Fruit fly (Drosophila melanogaster) whole organism, prepupa: Measurements from ENCODE around the gene CG11723.

ENCODE experiments used
- Blimp-1 ChIP-seq: fragments of 200-800 bp; sonication (Bioruptor generic); optimal IDR thresholded peaks from 3 replicates; lab custom pipeline; 2017; ENCODE audit warnings: missing biosample characterization, missing genetic modification characterization, mild to moderate bottlenecking, moderate library complexity, missing genetic modification reagents
- CG10631 ChIP-seq: fragments of 200-800 bp; sonication (Bioruptor generic); optimal IDR thresholded peaks from 2 replicates; lab custom pipeline; 2016; ENCODE audit warnings: missing biosample characterization, missing genetic modification characterization
- CG10669 ChIP-seq: fragments of 200-800 bp; sonication (Bioruptor generic); optimal IDR thresholded peaks from 3 replicates; lab custom pipeline; 2018; ENCODE audit warnings: missing biosample characterization, mild to moderate bottlenecking, missing genetic modification characterization, moderate library complexity
- CG11294 ChIP-seq: fragments of 200-800 bp; sonication (Bioruptor generic); IDR thresholded peaks from 2 replicates; pipeline ENCODE4 v1.3.6; 2022; ENCODE audit warnings: missing biosample characterization, missing genetic modification characterization
- CG11762 ChIP-seq: fragments of 200-800 bp; sonication (Bioruptor generic); optimal IDR thresholded peaks from 3 replicates; lab custom pipeline; 2016; ENCODE audit warnings: missing biosample characterization, missing genetic modification characterization; ENCODE audit not compliant: insufficient read depth
- CG15336 ChIP-seq: fragments of 200-800 bp; sonication (Bioruptor generic); IDR thresholded peaks from 2 replicates; pipeline ENCODE4 v1.3.6; 2022; ENCODE audit warnings: missing biosample characterization, missing genetic modification characterization
- CG16779 ChIP-seq: fragments of 200-800 bp; sonication (Bioruptor generic); optimal IDR thresholded peaks from 3 replicates; lab custom pipeline; 2017; ENCODE audit warnings: missing biosample characterization, mild to moderate bottlenecking, missing genetic modification characterization
- CG3032 ChIP-seq: fragments of 200-800 bp; optimal IDR thresholded peaks from 2 replicates; lab custom pipeline; 2019; ENCODE audit warnings: missing biosample characterization, mild to moderate bottlenecking, missing genetic modification characterization, moderate library complexity
- CG31627 ChIP-seq: fragments of 200-800 bp; sonication (Bioruptor generic); optimal IDR thresholded peaks from 3 replicates; lab custom pipeline; 2016; ENCODE audit warnings: missing biosample characterization, missing genetic modification characterization
- CG32006 ChIP-seq: fragments of 200-800 bp; sonication (Bioruptor generic); optimal IDR thresholded peaks from 3 replicates; lab custom pipeline; 2017; ENCODE audit warnings: missing biosample characterization, mild to moderate bottlenecking, missing genetic modification characterization
- CG34406 ChIP-seq: fragments of 200-800 bp; sonication (Bioruptor generic); optimal IDR thresholded peaks from 3 replicates; lab custom pipeline; 2016; ENCODE audit warnings: missing biosample characterization, missing genetic modification characterization
- CG3919 ChIP-seq: fragments of 200-800 bp; sonication (Bioruptor generic); optimal IDR thresholded peaks from 3 replicates; lab custom pipeline; 2016; ENCODE audit warnings: missing biosample characterization, missing genetic modification characterization
- CG4318 ChIP-seq: fragments of 200-800 bp; sonication (Bioruptor generic); optimal IDR thresholded peaks from 3 replicates; lab custom pipeline; 2017; ENCODE audit warnings: missing biosample characterization, mild to moderate bottlenecking, missing genetic modification characterization
- CG6163 ChIP-seq: fragments of 200-800 bp; sonication (Bioruptor generic); IDR thresholded peaks from 3 replicates; pipeline ENCODE4 v1.3.6; 2022; ENCODE audit warnings: missing biosample characterization, missing genetic modification characterization
- CG6276 ChIP-seq: fragments of 200-800 bp; sonication (Bioruptor generic); optimal IDR thresholded peaks from 2 replicates; lab custom pipeline; 2017; ENCODE audit warnings: missing biosample characterization, mild to moderate bottlenecking, missing genetic modification characterization
- CG6792 ChIP-seq: fragments of 200-800 bp; sonication (Bioruptor generic); optimal IDR thresholded peaks from 3 replicates; lab custom pipeline; 2016; ENCODE audit warnings: missing biosample characterization, missing genetic modification characterization
- CG6854 ChIP-seq: fragments of 200-800 bp; sonication (Bioruptor generic); optimal IDR thresholded peaks from 2 replicates; lab custom pipeline; 2017; ENCODE audit warnings: missing biosample characterization, mild to moderate bottlenecking, missing genetic modification characterization
- CG7368 ChIP-seq: fragments of 200-800 bp; sonication (Bioruptor generic); optimal IDR thresholded peaks from 3 replicates; lab custom pipeline; 2016; ENCODE audit warnings: missing biosample characterization, missing genetic modification characterization
- CG8319 ChIP-seq: fragments of 200-800 bp; sonication (Bioruptor generic); optimal IDR thresholded peaks from 3 replicates; lab custom pipeline; 2016; ENCODE audit warnings: missing biosample characterization, missing genetic modification characterization
- CG8632 ChIP-seq: fragments of 200-800 bp; sonication (Bioruptor generic); optimal IDR thresholded peaks from 3 replicates; lab custom pipeline; 2016; ENCODE audit warnings: missing biosample characterization, missing genetic modification characterization
- CG9139 ChIP-seq: fragments of 200-800 bp; sonication (Bioruptor generic); optimal IDR thresholded peaks from 3 replicates; lab custom pipeline; 2017; ENCODE audit warnings: missing biosample characterization, mild to moderate bottlenecking, missing genetic modification characterization
- Eip78C ChIP-seq: fragments of 200-800 bp; sonication (Bioruptor generic); peaks from one replicate; lab custom pipeline; 2016; ENCODE audit warnings: missing biosample characterization, missing genetic modification characterization
- Ets21C ChIP-seq: fragments of 200-800 bp; sonication (Bioruptor generic); optimal IDR thresholded peaks from 3 replicates; lab custom pipeline; 2016; ENCODE audit warnings: missing biosample characterization, missing genetic modification characterization
- Ets96B ChIP-seq: fragments of 200-800 bp; optimal IDR thresholded peaks from 2 replicates; lab custom pipeline; 2019; ENCODE audit warnings: missing biosample characterization, mild to moderate bottlenecking, missing genetic modification characterization, moderate library complexity
- Hr38 ChIP-seq: sonication (Bioruptor generic); optimal IDR thresholded peaks from 2 replicates; lab custom pipeline; 2016; ENCODE audit warnings: missing biosample characterization, missing genetic modification characterization
- Hr39 ChIP-seq: fragments of 200-800 bp; sonication (Bioruptor generic); optimal IDR thresholded peaks from 2 replicates; lab custom pipeline; 2016; ENCODE audit warnings: missing biosample characterization, missing genetic modification characterization
- Hr4 ChIP-seq: fragments of 200-800 bp; sonication (Bioruptor generic); optimal IDR thresholded peaks from 3 replicates; lab custom pipeline; 2016; ENCODE audit warnings: missing biosample characterization, missing genetic modification characterization
- Lpt ChIP-seq: fragments of 200-800 bp; sonication (Bioruptor generic); optimal IDR thresholded peaks from 3 replicates; lab custom pipeline; 2016; ENCODE audit warnings: missing biosample characterization, missing genetic modification characterization
- Met ChIP-seq: fragments of 200-800 bp; sonication (Bioruptor generic); optimal IDR thresholded peaks from 3 replicates; lab custom pipeline; 2016; ENCODE audit warnings: missing biosample characterization, missing genetic modification characterization
- OdsH ChIP-seq: fragments of 200-800 bp; sonication (Bioruptor generic); optimal IDR thresholded peaks from 3 replicates; lab custom pipeline; 2016; ENCODE audit warnings: missing biosample characterization, missing genetic modification characterization
- Sox102F ChIP-seq: fragments of 200-800 bp; sonication (Bioruptor generic); optimal IDR thresholded peaks from 2 replicates; lab custom pipeline; 2016; ENCODE audit warnings: missing biosample characterization, mild to moderate bottlenecking, missing genetic modification characterization
- Sox14 ChIP-seq: fragments of 200-800 bp; sonication (Bioruptor generic); optimal IDR thresholded peaks from 3 replicates; lab custom pipeline; 2016; ENCODE audit warnings: missing biosample characterization, missing genetic modification characterization
- acj6 ChIP-seq: fragments of 200-800 bp; sonication (Bioruptor generic); optimal IDR thresholded peaks from 3 replicates; lab custom pipeline; 2016; ENCODE audit warnings: missing biosample characterization, missing genetic modification characterization
- cyc ChIP-seq: fragments of 200-800 bp; sonication (Bioruptor generic); optimal IDR thresholded peaks from 3 replicates; lab custom pipeline; 2016; ENCODE audit warnings: missing biosample characterization, missing genetic modification characterization
- dac ChIP-seq: fragments of 200-800 bp; sonication (Bioruptor generic); optimal IDR thresholded peaks from 2 replicates; lab custom pipeline; 2017; ENCODE audit warnings: missing biosample characterization, mild to moderate bottlenecking, missing genetic modification characterization
- dsx ChIP-seq: fragments of 200-800 bp; optimal IDR thresholded peaks from 3 replicates; lab custom pipeline; 2019; ENCODE audit warnings: missing biosample characterization, mild to moderate bottlenecking, missing genetic modification characterization, moderate library complexity; ENCODE audit not compliant: poor library complexity, severe bottlenecking
- eg ChIP-seq: fragments of 200-800 bp; sonication (Bioruptor generic); IDR thresholded peaks from 3 replicates; pipeline ENCODE4 v1.3.6; 2022; ENCODE audit warnings: missing biosample characterization, missing genetic modification characterization
- esn ChIP-seq: fragments of 200-800 bp; sonication (Bioruptor generic); optimal IDR thresholded peaks from 2 replicates; lab custom pipeline; 2016; ENCODE audit warnings: missing biosample characterization, mild to moderate bottlenecking, missing genetic modification characterization, moderate library complexity
- fd85E ChIP-seq: fragments of 200-800 bp; sonication (Bioruptor generic); optimal IDR thresholded peaks from 3 replicates; lab custom pipeline; 2016; ENCODE audit warnings: missing biosample characterization, missing genetic modification characterization
- lz ChIP-seq: fragments of 200-800 bp; sonication (Bioruptor generic); optimal IDR thresholded peaks from 3 replicates; lab custom pipeline; 2016; ENCODE audit warnings: missing biosample characterization, missing genetic modification characterization
- net ChIP-seq: fragments of 200-800 bp; sonication (Bioruptor generic); optimal IDR thresholded peaks from 3 replicates; lab custom pipeline; 2016; ENCODE audit warnings: missing biosample characterization, missing genetic modification characterization
- pdm3 ChIP-seq: fragments of 200-800 bp; sonication (Bioruptor generic); optimal IDR thresholded peaks from 3 replicates; lab custom pipeline; 2016; ENCODE audit warnings: missing biosample characterization, missing genetic modification characterization
- salr ChIP-seq, 2 experiments: fragments of 200-800 bp; sonication (Bioruptor generic); optimal IDR thresholded peaks; 3 replicates each; lab custom pipeline; 2016 to 2018; ENCODE audit warnings: missing biosample characterization in 2 of 2, missing genetic modification characterization in 2 of 2, mild to moderate bottlenecking in 1 of 2
- spab ChIP-seq: fragments of 200-800 bp; sonication (Bioruptor generic); optimal IDR thresholded peaks from 2 replicates; lab custom pipeline; 2017; ENCODE audit warnings: missing biosample characterization, mild to moderate bottlenecking, missing genetic modification characterization, missing genetic modification reagents
- svp ChIP-seq: fragments of 200-800 bp; sonication (Bioruptor generic); peaks from one replicate; lab custom pipeline; 2016; ENCODE audit warnings: missing biosample characterization, missing genetic modification characterization
- topi ChIP-seq: fragments of 200-800 bp; sonication (Bioruptor generic); optimal IDR thresholded peaks from 3 replicates; lab custom pipeline; 2016; ENCODE audit warnings: missing biosample characterization, missing genetic modification characterization

CG11723 gene

DNA sequence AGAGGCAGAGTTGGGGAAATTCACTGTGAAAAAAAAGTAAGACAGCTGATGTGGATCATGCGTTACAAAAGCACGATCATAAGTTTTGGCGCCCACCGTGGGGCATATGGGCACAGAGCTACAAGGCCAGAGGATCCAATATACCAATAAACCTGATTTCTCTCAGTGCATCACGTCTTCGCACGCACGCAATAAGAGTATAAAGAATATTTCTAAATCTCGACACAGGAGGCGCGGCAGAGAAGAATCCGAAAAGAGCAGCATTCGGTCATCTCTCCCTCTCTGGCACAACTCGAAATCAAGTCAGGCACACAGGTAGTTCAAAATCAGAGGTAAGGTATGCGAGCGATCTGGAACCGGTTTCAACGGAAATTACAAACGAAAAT is 16.5 kb upstream of the CG11723 start (continued):
- TF ChIP-seq net (GFP tag; lab: Kevin White, UChicago), result peak; percentile 85
- peak; percentile 92 for TF ChIP-seq pdm3 (GFP tag; lab: Kevin White, UChicago)
- peak; percentile 91 for TF ChIP-seq eg
- TF ChIP-seq CG31627 (GFP tag; lab: Kevin White, UChicago), result peak; percentile 95
- peak; percentile 96 for TF ChIP-seq Eip78C (GFP tag; lab: Kevin White, UChicago)
- peak; percentile 95 for TF ChIP-seq CG3032 (tag; lab: Kevin White, UChicago)
- peak; percentile 93 for TF ChIP-seq CG10669
- peak; percentile 85 for TF ChIP-seq CG16779 (tag; lab: Kevin White, UChicago)
- TF ChIP-seq CG6792 (GFP tag; lab: Kevin White, UChicago), result peak; percentile 92
- peak; percentile 94 for TF ChIP-seq spab (GFP tag; lab: Kevin White, UChicago)
- TF ChIP-seq OdsH (GFP tag; lab: Kevin White, UChicago), result peak; percentile 88
- TF ChIP-seq CG8632 (GFP tag; lab: Kevin White, UChicago), result peak; percentile 86
- TF ChIP-seq CG7368 (GFP tag; lab: Kevin White, UChicago), result peak; percentile 89
- peak; percentile 92 for TF ChIP-seq dsx
- TF ChIP-seq Sox14 (GFP tag; lab: Kevin White, UChicago), result peak; percentile 98
- peak; percentile 92 for TF ChIP-seq CG15336 (GFP tag; lab: Robert Waterston, UW)
- peak; percentile 75 for TF ChIP-seq CG4318 (GFP tag; lab: Kevin White, UChicago)
- peak; percentile 89 for TF ChIP-seq CG32006 (GFP tag; lab: Kevin White, UChicago)
- peak; percentile 97 for TF ChIP-seq lz (GFP tag; lab: Kevin White, UChicago)
- peak; percentile 87 for TF ChIP-seq Ets21C (GFP tag; lab: Kevin White, UChicago)
- peak; percentile 97 for TF ChIP-seq Sox102F (GFP tag; lab: Kevin White, UChicago)
- TF ChIP-seq Lpt, result peak; percentile 79

DNA sequence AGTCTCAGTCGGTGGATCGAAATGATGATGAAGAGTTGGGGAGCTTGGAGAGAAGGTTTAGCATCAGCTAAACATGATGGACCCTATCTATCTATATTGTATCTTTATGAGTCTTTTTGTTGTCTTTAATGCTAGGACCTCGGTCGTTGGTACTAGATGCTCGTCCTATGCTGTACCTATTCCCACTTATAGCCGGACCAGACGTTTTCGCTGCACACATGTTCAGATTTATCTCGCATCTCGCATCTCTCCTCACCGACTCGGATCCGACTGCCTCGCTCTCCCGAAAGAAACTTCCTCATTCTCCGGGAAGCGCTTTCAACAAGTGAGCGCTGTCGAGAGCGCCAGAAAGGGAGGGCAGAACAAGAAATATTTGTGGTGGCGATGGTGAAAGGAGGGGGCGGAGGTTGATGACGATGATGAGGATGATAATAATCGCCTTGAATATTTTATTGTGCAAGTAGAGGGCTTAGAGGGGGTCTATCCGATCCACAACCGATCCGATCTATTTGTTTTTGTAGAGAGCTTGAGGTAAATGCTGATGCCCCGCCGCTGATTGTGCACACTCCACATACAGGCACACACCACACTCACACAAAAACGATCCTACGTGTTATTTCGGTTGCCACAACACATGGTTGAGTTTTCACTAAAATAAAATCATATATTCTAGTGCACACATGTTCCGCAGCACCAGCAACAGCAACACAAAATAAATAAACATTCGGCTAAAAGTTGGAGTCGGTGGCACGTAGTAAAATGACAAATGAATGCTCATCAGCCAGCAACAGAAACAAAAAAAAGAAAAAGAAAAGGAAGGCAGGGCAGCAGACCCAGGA is 15.9 kb upstream of the CG11723 start:
- TF ChIP-seq CG10669 (peak; percentile 66), pdm3 (GFP tag; lab: Kevin White, UChicago) (peak; percentile 30), Hr4 (GFP tag; lab: Kevin White, UChicago) (peak; percentile 71), esn (no peak), Eip78C (GFP tag; lab: Kevin White, UChicago) (peak; percentile 90), CG34406 (GFP tag; lab: Kevin White, UChicago) (no peak), lz (GFP tag; lab: Kevin White, UChicago) (peak; percentile 1), svp (GFP tag; lab: Kevin White, UChicago) (no peak), CG10631 (GFP tag; lab: Kevin White, UChicago) (peak; percentile 74), CG11762 (GFP tag; lab: Kevin White, UChicago) (peak; percentile 25), dac (no peak), CG6276 (peak; percentile 43), fd85E (no peak), cyc (GFP tag; lab: Kevin White, UChicago) (no peak), Ets21C (GFP tag; lab: Kevin White, UChicago) (no peak), Blimp-1 (GFP tag; lab: Kevin White, UChicago) (no peak), acj6 (GFP tag; lab: Kevin White, UChicago) (peak; percentile 59), CG4318 (GFP tag; lab: Kevin White, UChicago) (peak; percentile 33), CG3919 (GFP tag; lab: Kevin White, UChicago) (peak; percentile 74), OdsH (GFP tag; lab: Kevin White, UChicago) (peak; percentile 36), CG11294 (GFP tag; lab: Robert Waterston, UW) (no peak), net (GFP tag; lab: Kevin White, UChicago) (no peak), CG6163 (peak; percentile 68), dsx (peak; percentile 45), spab (GFP tag; lab: Kevin White, UChicago) (peak; percentile 65), Met (GFP tag; lab: Kevin White, UChicago) (no peak), salr (GFP tag; optimal IDR thresholded peaks at IDR 0.05; lab: Kevin White, UChicago) (peak; percentile 20 to 36), Ets96B (tag; lab: Kevin White, UChicago) (peak; percentile 80), CG3032 (tag; lab: Kevin White, UChicago) (peak; percentile 64), CG7368 (GFP tag; lab: Kevin White, UChicago) (peak; percentile 41), topi (GFP tag; lab: Kevin White, UChicago) (peak; percentile 17), CG6854 (GFP tag; lab: Kevin White, UChicago) (no peak), Hr39 (no peak), CG8319 (GFP tag; lab: Kevin White, UChicago) (no peak), CG9139 (GFP tag; lab: Kevin White, UChicago) (no peak), Hr38 (GFP tag; lab: Kevin White, UChicago) (no peak), CG8632 (GFP tag; lab: Kevin White, UChicago) (peak; percentile 15), Sox14 (GFP tag; lab: Kevin White, UChicago) (peak; percentile 64), CG16779 (tag; lab: Kevin White, UChicago) (peak; percentile 13)
